Fruit fly (Drosophila melanogaster): ENCODE measurements around the gene CG15515.

- TF ChIP-seq rgr (GFP tag; optimal IDR thresholded peaks at IDR 0.05) (no peak), fru (GFP tag; optimal IDR thresholded peaks at IDR 0.05) (no peak), pan (optimal IDR thresholded peaks at IDR 0.05) (no peak), Abd-B (GFP tag; optimal IDR thresholded peaks at IDR 0.05) (no peak), Myc (optimal IDR thresholded peaks at IDR 0.05) (no peak), sage (GFP tag; optimal IDR thresholded peaks at IDR 0.05) (no peak), br (GFP tag; optimal IDR thresholded peaks at IDR 0.05) (no peak), foxo (GFP tag; optimal IDR thresholded peaks at IDR 0.05) (no peak), psq (GFP tag; optimal IDR thresholded peaks at IDR 0.05) (no peak)
These were observed 37.4 kb upstream of the CG15515 start for dm6 chr3R:29867895-29868294.
